Worm (Caenorhabditis elegans) whole organism, L4 larva: Measurements from ENCODE around the gene grd-13.

Source experiments
- aly-2 ChIP-seq: sonication (generic microtip); optimal IDR thresholded peaks from 2 replicates; lab custom pipeline; 2018; ENCODE audit warnings: missing biosample characterization, missing genetic modification characterization
- ceh-28 ChIP-seq: fragments of 150-350 bp; optimal IDR thresholded peaks from 2 replicates; lab custom pipeline; 2014; ENCODE audit warnings: missing biosample characterization, missing genetic modification reagents, missing genetic modification characterization
- ceh-82 ChIP-seq: sonication (generic microtip); optimal IDR thresholded peaks from 2 replicates; lab custom pipeline; 2017; ENCODE audit warnings: missing biosample characterization, missing genetic modification characterization
- lin-39 ChIP-seq: fragments of 150-350 bp; optimal IDR thresholded peaks from 2 replicates; lab custom pipeline; 2014; ENCODE audit warnings: missing biosample characterization, missing genetic modification reagents, missing genetic modification characterization
- nhr-10 ChIP-seq: fragments of 150-350 bp; optimal IDR thresholded peaks from 2 replicates; lab custom pipeline; 2014; ENCODE audit warnings: missing biosample characterization, missing genetic modification characterization
- nhr-237 ChIP-seq: sonication (generic microtip); optimal IDR thresholded peaks from 2 replicates; lab custom pipeline; 2017; ENCODE audit warnings: missing biosample characterization, missing genetic modification characterization
- pqm-1 ChIP-seq: sonication (generic microtip); optimal IDR thresholded peaks from 2 replicates; lab custom pipeline; 2017; ENCODE audit warnings: missing biosample characterization, missing genetic modification characterization
- rbr-2 ChIP-seq: sonication (generic microtip); optimal IDR thresholded peaks from 2 replicates; lab custom pipeline; 2016; ENCODE audit warnings: missing genotype, missing genetic modification characterization, missing compliant biosample characterization
- snpc-1.2 ChIP-seq: fragments of 200-800 bp; sonication (Bioruptor generic); IDR thresholded peaks from 2 replicates; pipeline ENCODE4 v1.3.6; 2022; ENCODE audit warnings: missing genetic modification reagents, missing genetic modification characterization, missing compliant biosample characterization
- unc-130 ChIP-seq: sonication (generic microtip); optimal IDR thresholded peaks from 2 replicates; lab custom pipeline; 2016; ENCODE audit warnings: missing genetic modification reagents, missing genetic modification characterization, missing compliant biosample characterization
- zip-2 ChIP-seq: fragments of 150-350 bp; optimal IDR thresholded peaks from 2 replicates; lab custom pipeline; 2014; ENCODE audit warnings: missing biosample characterization, missing genetic modification characterization

- TF ChIP-seq unc-130 (GFP tag; lab: Kevin White, UChicago) (no peak), ceh-28 (tag; lab: Kevin White, UChicago) (no peak), aly-2 (tag; lab: Kevin White, UChicago) (no peak), ceh-82 (no peak), rbr-2 (tag; lab: Kevin White, UChicago) (no peak), lin-39 (tag; lab: Kevin White, UChicago) (no peak), zip-2 (tag; lab: Kevin White, UChicago) (no peak), pqm-1 (no peak), snpc-1.2 (GFP tag; lab: Robert Waterston, UW) (no peak), nhr-10 (tag; lab: Kevin White, UChicago) (no peak), nhr-237 (tag; lab: Kevin White, UChicago) (no peak)
Measured at ce11 chrIV:3452516-3452915, 14.4 kb downstream of the grd-13 start.
